Fruit fly (Drosophila melanogaster) whole organism: ENCODE measurements around the gene CG15356.
A peak's percentile ranks its signal among the peaks of the same experiment; 100 is the strongest.

Experiments used
- CG8478 ChIP-seq: fragments of >200 bp; optimal IDR thresholded peaks from 2 replicates; lab custom pipeline; 2018; ENCODE audit warnings: inconsistent platforms
- Dll ChIP-seq: fragments of >200 bp; optimal IDR thresholded peaks from 2 replicates; lab custom pipeline; 2017
- EcR ChIP-seq, 2 experiments: fragments of >200 bp; optimal IDR thresholded peaks; 2 replicates each; lab custom pipeline; 2017; ENCODE audit warnings: missing biosample characterization in 2 of 2, missing genetic modification characterization in 2 of 2, missing genetic modification reagents in 2 of 2
- pan ChIP-seq: fragments of >200 bp; optimal IDR thresholded peaks from 2 replicates; lab custom pipeline; 2017
- psq ChIP-seq: fragments of >200 bp; optimal IDR thresholded peaks from 2 replicates; lab custom pipeline; 2017
- usp ChIP-seq: fragments of >200 bp; optimal IDR thresholded peaks from 2 replicates; lab custom pipeline; 2017; ENCODE audit warnings: missing biosample characterization, missing genetic modification characterization, mixed read lengths

Gene CG15356

DNA sequence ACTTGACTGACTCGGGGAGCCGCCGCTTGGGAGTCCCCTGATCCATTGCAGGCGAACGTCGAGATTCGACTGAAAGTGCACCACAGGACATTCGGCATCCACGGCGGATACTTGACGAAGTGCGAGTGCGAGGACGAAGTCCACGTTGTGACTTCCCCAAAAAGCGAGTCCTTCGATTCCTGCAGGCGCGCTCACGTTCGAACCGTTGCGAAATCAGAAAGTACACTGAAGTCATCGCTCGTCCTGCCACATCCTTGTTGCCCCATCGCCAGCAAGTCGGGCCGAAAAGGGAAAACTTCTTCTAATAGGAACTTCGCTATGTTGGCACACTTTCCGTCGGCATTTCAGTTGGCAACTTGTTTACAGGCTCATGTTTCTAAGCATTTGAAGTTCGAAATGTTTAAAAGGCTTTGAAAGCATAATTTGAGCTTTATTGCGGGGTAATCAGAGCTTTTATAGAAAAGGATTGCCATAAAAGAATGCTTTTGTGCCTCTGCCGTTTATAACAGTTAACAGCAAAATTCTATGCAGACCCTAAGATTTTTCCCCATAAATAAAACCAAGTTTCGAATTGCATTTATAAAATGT, 25.6 kb upstream of the CG15356 start, which contains the start of gene CG33543:
Gene CG33543 (minus strand): TSS at position 232 of the 588 bp plus-strand sequence.
- TF ChIP-seq Dll (lab: Kevin White, UChicago) (no peak), CG8478 (lab: Kevin White, UChicago) (no peak), usp (no peak), pan (no peak), EcR (GFP tag; optimal IDR thresholded peaks at IDR 0.05; lab: Kevin White, UChicago) (no peak), psq (lab: Kevin White, UChicago) (no peak)

DNA sequence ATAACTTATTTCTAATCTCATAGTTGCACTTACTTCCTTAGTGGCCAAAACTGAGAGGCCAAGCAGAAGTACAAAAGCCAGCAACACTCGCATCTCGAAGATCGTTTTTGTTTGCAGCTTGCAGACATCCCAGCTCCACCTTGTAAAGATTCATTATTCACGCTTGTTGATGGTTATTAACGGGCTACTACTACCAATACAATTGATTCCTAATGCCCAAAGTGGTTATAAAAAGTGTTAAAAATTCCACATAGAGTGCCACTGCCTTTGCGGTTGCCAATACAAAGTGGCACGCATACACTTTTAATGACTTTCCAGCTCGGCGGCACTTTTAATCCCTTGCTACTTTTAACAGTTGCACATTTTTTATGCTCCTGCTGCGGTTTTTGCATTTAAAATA, 11.5 kb upstream of the CG15356 start, which contains the start of gene Obp22a:
Gene Obp22a (minus strand): TSS at position 101 of the 400 bp plus-strand sequence.
- TF ChIP-seq pan (no peak), CG8478 (lab: Kevin White, UChicago) (no peak), usp (no peak), EcR (GFP tag; optimal IDR thresholded peaks at IDR 0.05; lab: Kevin White, UChicago) (no peak), Dll (lab: Kevin White, UChicago) (no peak), psq (lab: Kevin White, UChicago) (no peak)

DNA sequence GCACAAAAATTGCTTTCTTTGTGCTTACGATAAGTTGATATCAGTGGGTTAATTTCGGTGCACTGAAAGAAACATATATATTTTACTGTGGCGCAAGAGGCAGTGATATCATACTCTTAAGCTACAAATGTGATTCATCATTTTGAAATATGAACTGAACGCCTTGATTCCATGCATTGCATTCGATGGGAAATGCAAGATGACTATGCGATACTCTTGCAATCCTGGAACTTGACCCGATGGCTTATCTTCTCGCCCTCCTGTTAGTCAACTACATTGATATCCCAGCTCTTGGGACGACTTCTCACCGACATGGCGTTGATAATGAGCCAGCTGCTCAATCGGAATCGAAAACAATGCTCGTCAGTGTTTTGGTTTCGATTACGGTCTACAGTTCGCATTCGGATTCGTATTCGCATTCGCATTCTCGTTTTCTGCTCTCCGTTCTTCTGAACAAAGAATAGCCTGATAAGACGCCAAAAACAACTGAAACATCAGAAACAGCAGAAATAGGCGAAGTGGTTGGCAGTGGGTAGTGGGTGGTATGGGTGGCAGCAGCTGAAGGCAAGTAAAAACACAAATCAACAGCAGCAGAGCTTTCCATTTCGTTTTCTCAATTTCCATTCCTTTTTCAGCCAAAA, 8.8 kb upstream of the CG15356 start:
- TF ChIP-seq Dll (lab: Kevin White, UChicago) (no peak), psq (lab: Kevin White, UChicago) (no peak), EcR (GFP tag; optimal IDR thresholded peaks at IDR 0.05; lab: Kevin White, UChicago) (no peak), CG8478 (lab: Kevin White, UChicago) (no peak), pan (no peak), usp (no peak)

DNA sequence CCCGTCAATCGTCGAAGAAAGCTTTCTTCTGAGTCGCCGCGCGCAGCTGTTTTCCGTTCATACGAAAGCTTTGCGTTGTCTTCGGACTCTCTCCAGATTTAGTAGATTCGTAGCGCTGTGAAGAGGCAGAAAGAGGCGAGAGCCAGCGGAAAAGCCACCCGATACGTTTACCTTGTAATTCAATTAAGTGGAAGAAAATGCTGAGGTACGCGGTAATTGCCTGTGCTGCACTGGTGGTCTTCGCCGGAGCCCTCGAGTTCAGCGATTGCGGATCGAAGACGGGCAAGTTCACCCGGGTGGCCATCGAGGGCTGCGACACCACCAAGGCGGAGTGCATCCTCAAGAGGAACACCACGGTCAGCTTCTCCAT, 7.6 kb upstream of the CG15356 start, which contains the start of gene Npc2a:
Gene Npc2a (plus strand): TSS at position 99 of the 370 bp plus-strand sequence.
- TF ChIP-seq pan (no peak), EcR (GFP tag; optimal IDR thresholded peaks at IDR 0.05; lab: Kevin White, UChicago) (no peak), psq (lab: Kevin White, UChicago) (no peak), Dll (lab: Kevin White, UChicago) (no peak), usp (no peak), CG8478 (lab: Kevin White, UChicago) (no peak)

DNA sequence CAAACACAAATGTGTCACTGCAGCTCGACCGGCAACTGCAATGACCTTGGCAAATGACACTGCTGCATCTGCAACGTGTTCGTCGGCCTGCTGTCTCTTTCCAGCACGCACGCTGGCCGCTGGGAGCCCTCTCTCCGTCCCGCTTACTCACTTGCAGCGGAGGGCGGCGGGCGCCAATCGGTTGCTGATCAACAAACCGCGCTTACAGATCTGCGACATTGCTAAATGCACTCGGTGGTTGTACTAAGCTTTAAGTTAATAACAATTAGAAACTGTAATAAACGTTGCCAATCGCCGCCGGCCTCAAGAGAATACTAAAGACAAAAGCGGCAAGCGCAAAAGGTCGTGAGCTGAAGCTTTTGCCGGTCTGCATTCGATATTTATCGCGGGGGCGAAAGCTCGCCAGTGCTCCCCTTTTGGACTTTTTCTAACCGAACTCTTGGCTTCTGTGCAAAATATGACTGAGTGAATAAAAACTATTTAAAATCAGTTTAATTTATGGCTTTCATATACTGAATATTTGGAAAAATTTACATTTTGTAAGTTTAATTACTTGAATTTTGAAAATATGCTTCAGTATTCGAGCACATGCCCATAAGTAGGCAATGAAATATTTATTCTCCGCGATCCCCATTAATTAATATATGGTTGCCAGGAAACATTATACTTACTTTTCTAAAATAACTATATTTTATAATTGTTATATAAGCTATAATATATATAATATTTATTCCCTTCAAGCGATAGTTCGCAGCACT, 7.1 kb upstream of the CG15356 start, which contains the start of gene Got2:
Gene Got2 (minus strand): TSS at position 325 of the 758 bp plus-strand sequence.
- TF ChIP-seq CG8478 (lab: Kevin White, UChicago) (peak; percentile 32), psq (lab: Kevin White, UChicago) (no peak), usp (no peak), pan (no peak), EcR (GFP tag; optimal IDR thresholded peaks at IDR 0.05; lab: Kevin White, UChicago) (no peak)

DNA sequence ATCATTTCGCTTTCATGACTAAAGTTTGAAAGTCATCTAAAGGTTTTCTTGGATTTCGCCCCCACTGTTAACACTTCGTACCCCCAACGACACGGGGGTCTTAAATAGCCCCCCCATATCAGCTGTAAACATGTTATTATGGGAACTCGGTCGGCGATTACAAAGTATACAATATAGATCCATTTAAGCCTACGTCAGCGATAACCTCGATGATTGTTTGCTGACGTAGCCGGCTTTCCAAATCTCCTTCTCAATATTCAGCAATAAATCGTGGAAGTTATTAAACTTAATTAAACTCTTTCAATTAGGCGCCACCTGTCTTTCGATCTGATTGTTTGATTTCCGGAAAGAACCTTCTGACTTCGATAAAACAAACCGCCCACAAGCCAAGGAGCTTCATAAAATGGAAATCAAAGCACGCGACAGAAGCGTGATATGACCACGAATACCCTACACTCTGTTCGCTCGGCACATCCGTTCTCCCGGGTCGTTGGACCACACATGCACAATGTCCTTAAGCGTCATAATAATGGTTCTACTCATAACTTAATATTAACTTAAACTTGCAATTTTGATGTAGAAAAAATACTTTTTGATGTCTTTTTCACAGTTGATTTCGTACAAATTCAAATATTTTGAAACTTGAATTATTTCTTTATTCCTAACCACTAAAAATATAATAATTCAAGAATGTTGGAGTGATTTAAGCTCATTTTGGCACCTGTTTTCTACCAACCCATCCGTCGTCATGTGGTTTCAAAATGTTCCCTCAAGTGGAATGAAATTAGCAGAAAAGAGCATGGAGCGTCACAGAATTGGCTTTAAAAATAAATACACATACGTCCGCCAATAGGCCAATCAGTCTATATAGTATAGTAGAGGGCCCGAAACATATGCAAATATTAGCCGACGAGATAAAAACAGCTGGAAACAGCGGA, 6.1 kb upstream of the CG15356 start:
- TF ChIP-seq pan (no peak), CG8478 (lab: Kevin White, UChicago) (no peak), EcR (GFP tag; optimal IDR thresholded peaks at IDR 0.05; lab: Kevin White, UChicago) (no peak), Dll (lab: Kevin White, UChicago) (no peak), usp (no peak), psq (lab: Kevin White, UChicago) (no peak)

DNA sequence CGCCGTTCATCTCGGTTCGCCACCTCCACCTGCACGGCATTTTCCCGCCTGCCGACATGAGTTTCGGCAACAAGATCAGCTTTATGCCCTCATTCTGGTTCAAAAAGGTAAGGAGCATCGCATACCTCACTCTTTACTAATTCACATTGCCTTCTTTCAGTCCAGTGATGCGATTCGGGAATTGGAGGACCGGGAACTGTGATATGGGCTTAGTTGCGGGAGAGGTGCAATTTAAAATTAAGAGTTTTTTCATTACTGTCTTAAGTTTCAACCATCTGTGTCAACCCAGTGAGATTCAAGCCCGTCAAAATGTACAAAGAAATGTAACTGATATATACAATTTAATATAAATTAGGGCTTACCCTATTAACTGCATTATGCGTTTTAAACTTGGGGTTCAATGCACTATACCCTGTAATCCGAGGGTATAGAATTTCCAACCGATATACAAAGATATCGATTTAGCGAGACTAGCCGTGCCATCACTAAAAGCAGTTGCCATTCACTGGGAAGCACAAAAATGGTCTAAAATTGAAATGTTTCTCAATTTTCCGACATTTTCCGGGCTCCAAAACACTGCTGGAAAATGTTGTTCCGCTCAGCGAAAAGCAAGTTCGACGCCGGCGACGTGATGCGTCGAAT, 1.3 kb upstream of the CG15356 start, which contains the start of gene CG7289:
Gene CG7289 (plus strand): TSS at position 492 of the 642 bp plus-strand sequence.
- TF ChIP-seq pan (no peak), EcR (GFP tag; optimal IDR thresholded peaks at IDR 0.05; lab: Kevin White, UChicago) (peak in 1 of 2 experiments; percentile 92)

DNA sequence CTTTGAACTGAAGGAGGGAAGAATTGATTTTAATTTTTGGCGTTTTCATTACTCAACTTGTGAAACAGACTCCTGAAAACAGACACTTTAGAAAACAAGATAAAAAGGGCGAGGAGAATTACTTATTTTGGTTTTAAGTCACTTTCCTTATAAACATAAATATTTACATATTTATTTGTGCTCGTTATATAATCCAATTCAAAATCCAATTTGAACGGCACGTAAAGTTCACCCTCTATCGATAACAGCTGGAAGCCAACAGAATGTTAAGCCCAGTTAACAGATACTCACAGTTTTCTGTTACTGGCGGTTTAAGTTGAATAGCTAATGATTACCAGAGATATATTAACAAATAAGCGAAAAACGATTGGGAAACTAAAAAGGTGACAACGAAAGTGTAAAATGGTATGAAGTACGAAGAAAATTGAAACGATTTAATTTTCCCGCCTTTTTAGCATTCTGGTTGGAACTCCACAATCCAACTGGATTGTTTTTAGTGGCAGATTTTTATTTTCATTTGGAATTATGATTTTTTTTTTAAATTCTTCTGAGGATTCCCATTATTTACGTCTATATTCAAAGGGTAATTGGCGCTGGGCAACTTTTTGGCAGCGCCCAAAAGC, 1.2 kb downstream of the CG15356 start:
- TF ChIP-seq pan: no peak
- no peak for TF ChIP-seq Dll (lab: Kevin White, UChicago)
- no peak for TF ChIP-seq psq (lab: Kevin White, UChicago)
- no peak for TF ChIP-seq EcR (GFP tag; optimal IDR thresholded peaks at IDR 0.05; lab: Kevin White, UChicago)
- no peak for TF ChIP-seq CG8478 (lab: Kevin White, UChicago)
- TF ChIP-seq usp: no peak

DNA sequence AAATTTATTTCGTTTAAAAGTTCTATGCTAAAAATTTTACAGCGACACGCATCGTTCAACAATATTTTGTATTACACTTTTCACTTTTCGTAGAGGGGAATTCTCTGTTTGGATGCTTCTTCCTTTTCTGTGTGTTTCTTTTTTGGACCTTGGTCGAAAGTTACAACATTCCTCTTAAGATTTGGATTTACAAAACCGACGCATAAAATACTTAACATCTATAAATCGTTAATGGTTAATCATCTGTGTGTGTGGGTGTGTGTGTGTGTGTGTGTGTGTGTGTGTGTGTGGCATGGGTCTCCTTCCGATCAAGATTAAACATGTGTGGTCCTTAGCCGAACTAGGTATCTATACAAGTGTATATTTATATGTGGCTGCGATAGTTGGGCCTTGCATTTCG, 5.1 kb downstream of the CG15356 start:
- TF ChIP-seq usp: no peak

dm6 chr2L:1973957-1974356, 6.6 kb downstream of the CG15356 start, which contains the start of gene Der-1:
Gene Der-1 (plus strand): TSS chr2L:1973957.
- no peak for TF ChIP-seq EcR (GFP tag; optimal IDR thresholded peaks at IDR 0.05; lab: Kevin White, UChicago)
